Fruit fly (Drosophila melanogaster) whole organism, embryonic: Measurements from ENCODE around the gene CG34454.
A peak's percentile ranks its signal among the peaks of the same experiment; 100 is the strongest.

Experiments
- CG12391 ChIP-seq: fragments of 200-800 bp; sonication (Bioruptor generic); optimal IDR thresholded peaks from 3 replicates; lab custom pipeline; 2018; ENCODE audit warnings: missing biosample characterization, mild to moderate bottlenecking, missing genetic modification characterization, moderate library complexity
- CG13775 ChIP-seq: fragments of 200-800 bp; sonication (Bioruptor generic); optimal IDR thresholded peaks from 3 replicates; lab custom pipeline; 2017; ENCODE audit warnings: missing biosample characterization, mild to moderate bottlenecking, missing genetic modification characterization
- CG5245 ChIP-seq: fragments of 200-800 bp; sonication (Bioruptor generic); optimal IDR thresholded peaks from 3 replicates; lab custom pipeline; 2016; ENCODE audit warnings: missing biosample characterization, missing genetic modification characterization
- CG9215 ChIP-seq: fragments of 200-800 bp; sonication (Bioruptor generic); IDR thresholded peaks from 2 replicates; pipeline ENCODE4 v1.3.6; 2022; ENCODE audit warnings: missing biosample characterization, missing genetic modification characterization
- Lpt ChIP-seq: fragments of >200 bp; optimal IDR thresholded peaks from 2 replicates; lab custom pipeline; 2018; ENCODE audit warnings: missing biosample characterization, missing genetic modification characterization
- Nf-YB ChIP-seq: fragments of 200-800 bp; sonication (Bioruptor generic); optimal IDR thresholded peaks from 3 replicates; lab custom pipeline; 2019; ENCODE audit warnings: missing biosample characterization, mild to moderate bottlenecking, missing genetic modification characterization, moderate library complexity
- ase ChIP-seq: fragments of 200-800 bp; sonication (Bioruptor generic); IDR thresholded peaks from 3 replicates; pipeline ENCODE4 v1.3.6; 2022; ENCODE audit warnings: missing biosample characterization, missing genetic modification characterization
- br ChIP-seq: fragments of >200 bp; optimal IDR thresholded peaks from 2 replicates; lab custom pipeline; 2017
- lbe ChIP-seq: fragments of 200-800 bp; sonication (Bioruptor generic); optimal IDR thresholded peaks from 2 replicates; lab custom pipeline; 2016; ENCODE audit warnings: missing biosample characterization, mild to moderate bottlenecking, missing genetic modification characterization
- scrt ChIP-seq: fragments of 200-800 bp; sonication (Bioruptor generic); optimal IDR thresholded peaks from 2 replicates; lab custom pipeline; 2018; ENCODE audit warnings: missing biosample characterization, mild to moderate bottlenecking, missing genetic modification characterization, moderate library complexity

- no peak for TF ChIP-seq CG12391 (tag; lab: Kevin White, UChicago)
- TF ChIP-seq CG5245 (GFP tag; lab: Kevin White, UChicago): no peak
- TF ChIP-seq scrt (GFP tag; lab: Kevin White, UChicago): peak; percentile 74
- TF ChIP-seq br (lab: Kevin White, UChicago): no peak
- no peak for TF ChIP-seq lbe (GFP tag; lab: Kevin White, UChicago)
- TF ChIP-seq CG13775 (GFP tag; lab: Kevin White, UChicago): no peak
- no peak for TF ChIP-seq Nf-YB (GFP tag; lab: Kevin White, UChicago)
- TF ChIP-seq ase (GFP tag; lab: Robert Waterston, UW): no peak
- no peak for TF ChIP-seq CG9215 (GFP tag; lab: Robert Waterston, UW)
- no peak for TF ChIP-seq Lpt (GFP tag; lab: Kevin White, UChicago)
These were observed 44.8 kb upstream of the CG34454 start, which contains the start of gene RhoGEF3 for dm6 chr3L:276736-277487.
